Worm (Caenorhabditis elegans): Measurements from ENCODE around the gene F08C6.18.

DNA sequence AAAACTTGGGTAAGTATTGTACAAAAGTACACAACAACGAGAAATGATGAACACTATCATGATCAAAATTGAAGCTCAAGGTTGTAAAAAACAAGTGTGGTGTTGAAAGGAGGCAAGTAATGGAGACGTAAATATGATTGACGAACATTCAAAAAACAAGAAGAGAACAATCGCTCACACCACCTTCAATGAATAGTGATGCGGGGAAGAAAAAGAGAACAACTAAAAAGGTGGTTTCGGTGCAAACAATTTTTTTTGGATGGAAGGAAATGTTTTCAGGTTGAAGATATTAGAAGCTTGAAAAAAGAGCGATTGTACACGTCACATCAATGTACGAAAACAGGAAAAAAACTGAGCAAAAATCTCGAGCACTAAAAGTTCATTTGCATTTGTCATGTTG is 41.0 kb upstream of the F08C6.18 start:
- no peak for TF ChIP-seq fos-1 (tag; optimal IDR thresholded peaks at IDR 0.05)
- no peak for TF ChIP-seq F44E2.7 (GFP tag; IDR thresholded peaks at IDR 0.05)
- no peak for TF ChIP-seq F37D6.2 (tag; optimal IDR thresholded peaks at IDR 0.05)
- no peak for TF ChIP-seq Y75B8A.6 (GFP tag; IDR thresholded peaks at IDR 0.05)
- no peak for TF ChIP-seq hlh-11 (tag; optimal IDR thresholded peaks at IDR 0.05)
- TF ChIP-seq nhr-76 (tag; optimal IDR thresholded peaks at IDR 0.05): no peak
- no peak for TF ChIP-seq ctbp-1 (GFP tag; IDR thresholded peaks at IDR 0.05)
- no peak for TF ChIP-seq cey-2 (tag; optimal IDR thresholded peaks at IDR 0.05; ENCODE audit: borderline replicate concordance, insufficient read depth)
- TF ChIP-seq nhr-6 (tag; optimal IDR thresholded peaks at IDR 0.05): no peak
- TF ChIP-seq unc-62 (GFP tag; optimal IDR thresholded peaks at IDR 0.05 in 1 of 2): peak in 1 of 2 experiments; percentile 94
- no peak for TF ChIP-seq unc-62 (tag; optimal IDR thresholded peaks at IDR 0.05)
- TF ChIP-seq lin-29 (GFP tag; IDR thresholded peaks at IDR 0.05): no peak

Measured in whole organism, L4 larva.